Fruit fly (Drosophila melanogaster): ENCODE measurements around the gene CG13010.
A peak's percentile ranks its signal among the peaks of the same experiment; 100 is the strongest.

The CG13010 gene

dm6 chrX:16641101-16641420 lies 37.7 kb downstream of the CG13010 start:
- TF ChIP-seq ac (GFP tag; optimal IDR thresholded peaks at IDR 0.05) = peak; percentile 1
- TF ChIP-seq ATbp (GFP tag; optimal IDR thresholded peaks at IDR 0.05) = peak; percentile 27
- TF ChIP-seq CG11398 (GFP tag; optimal IDR thresholded peaks at IDR 0.05) = no peak
- no peak for TF ChIP-seq C15 (GFP tag; IDR thresholded peaks at IDR 0.05)
- TF ChIP-seq Jarid2 (GFP tag; optimal IDR thresholded peaks at IDR 0.05) = peak; percentile 61
- peak; percentile 33 for TF ChIP-seq Blimp-1 (GFP tag; optimal IDR thresholded peaks at IDR 0.05)
- TF ChIP-seq kni (GFP tag; optimal IDR thresholded peaks at IDR 0.05) = peak; percentile 59
- no peak for TF ChIP-seq sr (GFP tag; IDR thresholded peaks at IDR 0.05)
- peak; percentile 6 for TF ChIP-seq sqz (GFP tag; optimal IDR thresholded peaks at IDR 0.05)

dm6 chrX:16640260-16641100 lies 38.3 kb downstream of the CG13010 start, which contains the start of the genes SNRPG and mthl1:
Gene SNRPG, minus strand, starts transcription at chrX:16640419.
Gene mthl1, plus strand, starts transcription at chrX:16640968.
- TF ChIP-seq Myb (GFP tag; optimal IDR thresholded peaks at IDR 0.05) (peak; percentile 43), grau (tag; optimal IDR thresholded peaks at IDR 0.05) (peak; percentile 67), cwo (GFP tag; optimal IDR thresholded peaks at IDR 0.05) (peak; percentile 35), CG12219 (GFP tag; optimal IDR thresholded peaks at IDR 0.05) (peak; percentile 23), CG8359 (GFP tag; optimal IDR thresholded peaks at IDR 0.05; ENCODE audit: borderline replicate concordance) (no peak), Abd-B (GFP tag; optimal IDR thresholded peaks at IDR 0.05) (peak; percentile 87), CG7987 (GFP tag; optimal IDR thresholded peaks at IDR 0.05) (peak; percentile 8), CG30431 (GFP tag; optimal IDR thresholded peaks at IDR 0.05) (peak; percentile 78), CG8089 (GFP tag; optimal IDR thresholded peaks at IDR 0.05) (peak; percentile 34), CG6689 (GFP tag; IDR thresholded peaks at IDR 0.05) (peak; percentile 90), CG17612 (GFP tag; IDR thresholded peaks at IDR 0.05) (peak; percentile 85), hb (GFP tag; IDR thresholded peaks at IDR 0.05; ENCODE audit: partially characterized antibody) (no peak), CG12659 (GFP tag; optimal IDR thresholded peaks at IDR 0.05) (peak; percentile 86), croc (GFP tag; conservative IDR thresholded peaks at IDR 0.05) (peak; percentile 74), CG9727 (GFP tag; optimal IDR thresholded peaks at IDR 0.05) (peak; percentile 60), tap (tag; optimal IDR thresholded peaks at IDR 0.05) (no peak), Six4 (GFP tag; optimal IDR thresholded peaks at IDR 0.05) (peak; percentile 33), CG33557 (GFP tag; optimal IDR thresholded peaks at IDR 0.05) (no peak), Dip2 (GFP tag; IDR thresholded peaks at IDR 0.05) (no peak), CG3726 (GFP tag; IDR thresholded peaks at IDR 0.05) (peak; percentile 91), lilli (GFP tag; optimal IDR thresholded peaks at IDR 0.05) (peak; percentile 55), CG30403 (GFP tag; optimal IDR thresholded peaks at IDR 0.05) (peak; percentile 86), mld (GFP tag; IDR thresholded peaks at IDR 0.05; ENCODE audit: partially characterized antibody) (no peak), CG8478 (optimal IDR thresholded peaks at IDR 0.05) (no peak), nom (GFP tag; optimal IDR thresholded peaks at IDR 0.05) (peak; percentile 31), CG11247 (GFP tag; IDR thresholded peaks at IDR 0.05) (peak; percentile 91), amos (GFP tag; IDR thresholded peaks at IDR 0.05; ENCODE audit: partially characterized antibody) (peak; percentile 68), CG3407 (GFP tag; optimal IDR thresholded peaks at IDR 0.05) (peak; percentile 49), mam (GFP tag; optimal IDR thresholded peaks at IDR 0.05) (peak; percentile 68), CG4820 (GFP tag; optimal IDR thresholded peaks at IDR 0.05) (peak; percentile 70), gcm (GFP tag; optimal IDR thresholded peaks at IDR 0.05) (peak; percentile 19), chm (GFP tag; IDR thresholded peaks at IDR 0.05) (peak; percentile 69), Hmr (GFP tag; optimal IDR thresholded peaks at IDR 0.05) (peak; percentile 82), HHEX (GFP tag; optimal IDR thresholded peaks at IDR 0.05) (peak; percentile 55), CG4360 (GFP tag; IDR thresholded peaks at IDR 0.05) (peak; percentile 66), pfk (GFP tag; optimal IDR thresholded peaks at IDR 0.05) (peak; percentile 45), Dll (GFP tag; IDR thresholded peaks at IDR 0.05; ENCODE audit: partially characterized antibody) (peak; percentile 79), Xbp1 (GFP tag; optimal IDR thresholded peaks at IDR 0.05) (peak; percentile 88), h (optimal IDR thresholded peaks at IDR 0.05) (no peak)

Data from whole organism, embryonic.